Worm (Caenorhabditis elegans): ENCODE measurements around the gene M163.1.

DNA sequence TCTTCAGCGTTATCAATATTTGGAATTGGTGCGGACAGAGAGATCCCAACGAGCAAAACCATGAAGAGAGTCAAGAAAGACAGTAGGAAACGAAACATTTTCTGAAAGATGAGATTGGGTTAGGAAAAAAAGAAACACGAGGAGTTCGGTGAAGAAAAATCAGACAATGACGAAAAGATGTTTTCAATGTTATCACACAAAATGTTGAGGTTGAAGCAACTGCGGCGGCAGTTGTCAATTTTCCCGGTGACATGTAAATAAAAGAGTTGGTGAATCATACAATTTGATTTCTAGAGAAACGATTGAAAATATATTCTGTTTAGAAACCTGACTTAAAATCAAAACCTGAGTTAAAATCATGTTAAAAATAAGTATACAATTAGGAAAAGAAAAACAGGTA, 49.9 kb downstream of the M163.1 start, which contains the start of gene F23D12.7:
- TF ChIP-seq F37B4.10 (GFP tag; IDR thresholded peaks at IDR 0.05) (no peak), him-1 (tag; optimal IDR thresholded peaks at IDR 0.05) (no peak), nhr-80 (tag; optimal IDR thresholded peaks at IDR 0.05) (no peak), mes-4 (tag; optimal IDR thresholded peaks at IDR 0.05) (no peak), dpff-1 (tag; optimal IDR thresholded peaks at IDR 0.05) (no peak), ztf-22 (GFP tag; optimal IDR thresholded peaks at IDR 0.05) (no peak), hlh-12 (tag; optimal IDR thresholded peaks at IDR 0.05) (no peak), nfya-2 (GFP tag; IDR thresholded peaks at IDR 0.05) (no peak)

Data from whole organism, young adult.